Worm (Caenorhabditis elegans) whole organism, L4/young adult: Measurements from ENCODE around the gene C25B8.8.

Source experiments
- W03F9.2 ChIP-seq: fragments of 150-350 bp; optimal IDR thresholded peaks from 2 replicates; lab custom pipeline; 2014; ENCODE audit warnings: missing biosample characterization, missing genetic modification characterization
- dao-5 ChIP-seq: sonication (generic microtip); optimal IDR thresholded peaks from 2 replicates; lab custom pipeline; 2016; ENCODE audit warnings: missing genotype, missing genetic modification characterization, moderate library complexity, missing compliant biosample characterization
- him-1 ChIP-seq: sonication (generic microtip); optimal IDR thresholded peaks from 2 replicates; lab custom pipeline; 2016; ENCODE audit warnings: missing genotype, missing genetic modification reagents, missing genetic modification characterization, missing compliant biosample characterization

DNA sequence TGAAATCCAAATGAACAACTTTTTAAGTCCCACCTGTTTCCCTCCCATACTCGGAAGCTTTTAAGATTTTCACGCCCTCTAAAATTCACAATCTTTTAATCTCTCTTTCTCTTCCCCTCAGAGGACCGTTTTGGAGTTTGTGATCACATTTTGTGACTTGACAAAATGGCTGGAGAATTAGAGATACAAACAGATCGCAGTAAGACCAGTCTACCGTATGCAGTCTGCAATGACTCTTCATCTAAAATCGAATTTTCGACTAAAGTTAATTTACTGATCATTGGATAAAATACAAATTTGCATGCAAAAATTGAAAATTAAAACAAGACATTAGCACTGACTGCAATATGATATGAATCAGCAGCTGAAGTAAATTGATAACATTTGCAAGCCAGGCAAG, 31.7 kb downstream of the C25B8.8 start:
- TF ChIP-seq him-1 (tag; lab: Kevin White, UChicago) (no peak), W03F9.2 (tag; lab: Kevin White, UChicago) (no peak), dao-5 (no peak)
